Worm (Caenorhabditis elegans) whole organism, L4 larva: ENCODE measurements around the gene srxa-9.

ENCODE experiments used
- D1046.2 ChIP-seq: fragments of 200-800 bp; sonication (Bioruptor generic); IDR thresholded peaks from 2 replicates; pipeline ENCODE4 v1.3.6; 2022; ENCODE audit warnings: missing genetic modification characterization, missing compliant biosample characterization
- F10B5.3 ChIP-seq: sonication (generic microtip); optimal IDR thresholded peaks from 2 replicates; lab custom pipeline; 2016; ENCODE audit warnings: mild to moderate bottlenecking, missing genetic modification characterization, missing compliant biosample characterization
- F44E2.7 ChIP-seq: fragments of 200-800 bp; sonication (Bioruptor generic); IDR thresholded peaks from 2 replicates; pipeline ENCODE4 v2.1.2; 2022; ENCODE audit warnings: missing genetic modification characterization, missing compliant biosample characterization
- R02D3.7 ChIP-seq: fragments of 150-350 bp; sonication (generic microtip); optimal IDR thresholded peaks from 3 replicates; lab custom pipeline; 2014; ENCODE audit warnings: missing biosample characterization, missing genetic modification characterization
- T20F7.1 ChIP-seq: fragments of 200-800 bp; sonication (Bioruptor generic); optimal IDR thresholded peaks from 2 replicates; lab custom pipeline; 2018; ENCODE audit warnings: mild to moderate bottlenecking, missing genetic modification characterization, missing compliant biosample characterization
- Y5F2A.4 ChIP-seq: fragments of 200-800 bp; sonication (Bioruptor generic); optimal IDR thresholded peaks from 2 replicates; lab custom pipeline; 2018; ENCODE audit warnings: mild to moderate bottlenecking, missing genetic modification characterization, missing compliant biosample characterization
- aha-1 ChIP-seq: fragments of 150-350 bp; peaks from one replicate; lab custom pipeline; 2014; ENCODE audit warnings: missing biosample characterization, missing genetic modification characterization
- ceh-32 ChIP-seq: sonication (generic microtip); optimal IDR thresholded peaks from 2 replicates; lab custom pipeline; 2016; ENCODE audit warnings: mild to moderate bottlenecking, missing genetic modification characterization, missing compliant biosample characterization; ENCODE audit not compliant: poor library complexity
- ceh-44 ChIP-seq: fragments of 200-800 bp; sonication (Bioruptor generic); IDR thresholded peaks from 2 replicates; pipeline ENCODE4 v1.3.6; 2022; ENCODE audit warnings: missing genetic modification reagents, missing genetic modification characterization, missing compliant biosample characterization
- cey-2 ChIP-seq: sonication (generic microtip); optimal IDR thresholded peaks from 3 replicates; lab custom pipeline; 2017; ENCODE audit warnings: missing genetic modification characterization, mild to moderate bottlenecking, missing compliant biosample characterization, antibody characterized with exemption, borderline replicate concordance; ENCODE audit not compliant: insufficient read depth
- ctbp-1 ChIP-seq: fragments of 200-800 bp; sonication (Bioruptor generic); IDR thresholded peaks from 2 replicates; pipeline ENCODE4 v1.3.6; 2022; ENCODE audit warnings: missing genetic modification reagents, missing genetic modification characterization, missing compliant biosample characterization
- daf-12 ChIP-seq: fragments of 150-350 bp; optimal IDR thresholded peaks from 2 replicates; lab custom pipeline; 2014; ENCODE audit warnings: missing biosample characterization, missing genetic modification reagents, missing genetic modification characterization
- daf-16 ChIP-seq, 3 experiments: sonication (generic microtip); optimal IDR thresholded peaks; 2 replicates each; lab custom pipeline; 2016 to 2017; ENCODE audit warnings: missing genetic modification characterization in 3 of 3, missing genetic modification reagents in 3 of 3, mild to moderate bottlenecking in 2 of 3, missing compliant biosample characterization in 2 of 3, missing biosample characterization in 1 of 3, moderate library complexity in 1 of 3
- daf-8 ChIP-seq: fragments of 200-800 bp; sonication (Bioruptor generic); IDR thresholded peaks from 2 replicates; pipeline ENCODE4 v1.3.6; 2022; ENCODE audit warnings: missing genetic modification characterization, missing compliant biosample characterization
- dmd-6 ChIP-seq: fragments of 200-800 bp; sonication (Bioruptor generic); IDR thresholded peaks from 2 replicates; pipeline ENCODE4 v1.3.6; 2022; ENCODE audit warnings: missing genetic modification reagents, missing genetic modification characterization, missing compliant biosample characterization
- dmd-9 ChIP-seq: fragments of 200-800 bp; sonication (Bioruptor generic); IDR thresholded peaks from 2 replicates; pipeline ENCODE4 v1.3.6; 2022; ENCODE audit warnings: missing genetic modification reagents, missing genetic modification characterization, missing compliant biosample characterization
- dpl-1 ChIP-seq: fragments of 150-350 bp; optimal IDR thresholded peaks from 2 replicates; lab custom pipeline; 2014; ENCODE audit warnings: missing biosample characterization, missing genetic modification reagents, missing genetic modification characterization
- dve-1 ChIP-seq: sonication (generic microtip); optimal IDR thresholded peaks from 2 replicates; lab custom pipeline; 2017; ENCODE audit warnings: antibody characterized with exemption, mild to moderate bottlenecking, missing genetic modification characterization, missing compliant biosample characterization; ENCODE audit not compliant: insufficient read depth
- egl-27 ChIP-seq: sonication (generic microtip); optimal IDR thresholded peaks from 3 replicates; lab custom pipeline; 2017; ENCODE audit warnings: missing biosample characterization, missing genetic modification reagents, missing genetic modification characterization
- egl-43 ChIP-seq: fragments of 200-800 bp; sonication (Bioruptor generic); IDR thresholded peaks from 2 replicates; pipeline ENCODE4 v1.3.6; 2022; ENCODE audit warnings: missing genetic modification reagents, missing genetic modification characterization, missing compliant biosample characterization
- fos-1 ChIP-seq: fragments of 150-350 bp; optimal IDR thresholded peaks from 2 replicates; lab custom pipeline; 2014; ENCODE audit warnings: missing biosample characterization, missing genetic modification characterization
- hif-1 ChIP-seq, 2 experiments: sonication (generic microtip); optimal IDR thresholded peaks; 2 replicates each; lab custom pipeline; 2016 to 2017; ENCODE audit warnings: missing compliant biosample characterization in 2 of 2, missing genetic modification characterization in 2 of 2, missing genetic modification reagents in 2 of 2, missing genotype in 2 of 2, mild to moderate bottlenecking in 1 of 2
- hlh-30 ChIP-seq: sonication (generic microtip); optimal IDR thresholded peaks from 2 replicates; lab custom pipeline; 2017; ENCODE audit warnings: antibody characterized with exemption, mild to moderate bottlenecking, missing genetic modification characterization, missing compliant biosample characterization; ENCODE audit not compliant: insufficient read depth
- hmg-1.1 ChIP-seq: fragments of 200-800 bp; sonication (Bioruptor generic); IDR thresholded peaks from 2 replicates; pipeline ENCODE4 v1.3.6; 2022; ENCODE audit warnings: missing genetic modification reagents, missing genetic modification characterization, missing compliant biosample characterization
- lim-7 ChIP-seq: fragments of 200-800 bp; sonication (Bioruptor generic); IDR thresholded peaks from 2 replicates; pipeline ENCODE4 v1.3.6; 2022; ENCODE audit warnings: missing genetic modification characterization, missing compliant biosample characterization
- lin-38 ChIP-seq: fragments of 200-800 bp; sonication (Bioruptor generic); IDR thresholded peaks from 2 replicates; pipeline ENCODE4 v1.3.6; 2022; ENCODE audit warnings: missing genetic modification reagents, missing genetic modification characterization, missing compliant biosample characterization
- lir-3 ChIP-seq: sonication (generic microtip); optimal IDR thresholded peaks from 2 replicates; lab custom pipeline; 2016; ENCODE audit warnings: mild to moderate bottlenecking, missing genetic modification characterization, missing compliant biosample characterization
- madf-9 ChIP-seq: fragments of 200-800 bp; sonication (Bioruptor generic); conservative IDR thresholded peaks from 2 replicates; pipeline ENCODE4 v1.3.6; 2022; ENCODE audit warnings: missing genetic modification reagents, missing genetic modification characterization, missing compliant biosample characterization
- mes-2 ChIP-seq: sonication (generic microtip); optimal IDR thresholded peaks from 2 replicates; lab custom pipeline; 2016; ENCODE audit warnings: missing genotype, mild to moderate bottlenecking, missing genetic modification characterization, missing compliant biosample characterization; ENCODE audit not compliant: poor library complexity, severe bottlenecking
- nhr-102 ChIP-seq: sonication (generic microtip); optimal IDR thresholded peaks from 2 replicates; lab custom pipeline; 2016; ENCODE audit warnings: mild to moderate bottlenecking, missing genetic modification characterization, moderate library complexity, missing compliant biosample characterization
- nhr-11 ChIP-seq: fragments of 150-350 bp; optimal IDR thresholded peaks from 2 replicates; lab custom pipeline; 2014; ENCODE audit warnings: missing biosample characterization, missing genetic modification characterization
- nhr-25 ChIP-seq: sonication (generic microtip); optimal IDR thresholded peaks from 2 replicates; lab custom pipeline; 2017; ENCODE audit warnings: missing genetic modification characterization, mild to moderate bottlenecking, missing compliant biosample characterization, antibody characterized with exemption, moderate library complexity, borderline replicate concordance; ENCODE audit not compliant: insufficient read depth
- nhr-28 ChIP-seq: fragments of 150-350 bp; optimal IDR thresholded peaks from 2 replicates; lab custom pipeline; 2014; ENCODE audit warnings: missing biosample characterization, missing genetic modification characterization
- nhr-41 ChIP-seq: fragments of 200-800 bp; sonication (Bioruptor generic); IDR thresholded peaks from 2 replicates; pipeline ENCODE4 v1.3.6; 2022; ENCODE audit warnings: missing genetic modification reagents, missing genetic modification characterization, missing compliant biosample characterization
- nhr-42 ChIP-seq: fragments of 200-800 bp; sonication (Bioruptor generic); IDR thresholded peaks from 2 replicates; pipeline ENCODE4 v1.3.6; 2022; ENCODE audit warnings: missing genetic modification characterization, missing compliant biosample characterization
- nhr-48 ChIP-seq: sonication (generic microtip); optimal IDR thresholded peaks from 2 replicates; lab custom pipeline; 2016; ENCODE audit warnings: mild to moderate bottlenecking, missing genetic modification characterization, missing compliant biosample characterization
- nhr-6 ChIP-seq: fragments of 150-350 bp; optimal IDR thresholded peaks from 2 replicates; lab custom pipeline; 2014; ENCODE audit warnings: missing biosample characterization, missing genetic modification characterization
- php-3 ChIP-seq: fragments of 200-800 bp; sonication (Bioruptor generic); IDR thresholded peaks from 2 replicates; pipeline ENCODE4 v1.3.6; 2022; ENCODE audit warnings: missing genetic modification reagents, missing genetic modification characterization, missing compliant biosample characterization
- pqm-1 ChIP-seq: sonication (generic microtip); optimal IDR thresholded peaks from 2 replicates; lab custom pipeline; 2017; ENCODE audit warnings: missing biosample characterization, missing genetic modification characterization
- sdz-12 ChIP-seq: fragments of 200-800 bp; sonication (Bioruptor generic); optimal IDR thresholded peaks from 2 replicates; lab custom pipeline; 2018; ENCODE audit warnings: mild to moderate bottlenecking, missing genetic modification characterization, missing compliant biosample characterization
- skn-1 ChIP-seq: fragments of 150-350 bp; optimal IDR thresholded peaks from 2 replicates; lab custom pipeline; 2014; ENCODE audit warnings: missing biosample characterization, missing genetic modification characterization
- snpc-4 ChIP-seq: fragments of 150-350 bp; optimal IDR thresholded peaks from 2 replicates; lab custom pipeline; 2014; ENCODE audit warnings: missing biosample characterization, missing genetic modification characterization
- spr-1 ChIP-seq: sonication (generic microtip); optimal IDR thresholded peaks from 2 replicates; lab custom pipeline; 2016; ENCODE audit warnings: mild to moderate bottlenecking, missing genetic modification characterization, missing compliant biosample characterization
- spr-3 ChIP-seq: fragments of 200-800 bp; sonication (Bioruptor generic); optimal IDR thresholded peaks from 2 replicates; lab custom pipeline; 2018; ENCODE audit warnings: mild to moderate bottlenecking, missing genetic modification characterization, missing compliant biosample characterization
- tra-1 ChIP-seq: fragments of 200-800 bp; sonication (Bioruptor generic); IDR thresholded peaks from 2 replicates; pipeline ENCODE4 v1.3.6; 2022; ENCODE audit warnings: missing genetic modification reagents, missing genetic modification characterization, missing compliant biosample characterization
- unc-130 ChIP-seq: sonication (generic microtip); optimal IDR thresholded peaks from 2 replicates; lab custom pipeline; 2016; ENCODE audit warnings: missing genetic modification reagents, missing genetic modification characterization, missing compliant biosample characterization
- unc-39 ChIP-seq: sonication (generic microtip); optimal IDR thresholded peaks from 2 replicates; lab custom pipeline; 2017; ENCODE audit warnings: missing biosample characterization, missing genetic modification characterization
- unc-62 ChIP-seq, 3 experiments: fragments of 150-350 bp in 1 of 3; sonication (generic microtip); optimal IDR thresholded peaks in 2 of 3; peaks in 1 of 3; 1 replicate in 1 of 3; 2 replicates in 2 of 3; lab custom pipeline; 2014 to 2017; ENCODE audit warnings: missing biosample characterization in 3 of 3, missing genetic modification characterization in 3 of 3, missing genetic modification reagents in 3 of 3, missing genotype in 1 of 3
- zip-2 ChIP-seq: fragments of 150-350 bp; optimal IDR thresholded peaks from 2 replicates; lab custom pipeline; 2014; ENCODE audit warnings: missing biosample characterization, missing genetic modification characterization
- ztf-11 ChIP-seq: fragments of 150-350 bp; optimal IDR thresholded peaks from 2 replicates; lab custom pipeline; 2014; ENCODE audit warnings: missing biosample characterization, missing genetic modification characterization

Gene srxa-9

ce11 chrX:15779503-15779902 is 32.7 kb downstream of the srxa-9 start (continued):
- peak in 1 of 2 experiments; percentile 29 for TF ChIP-seq daf-16 (GFP tag; optimal IDR thresholded peaks at IDR 0.05; lab: Kevin White, UChicago)
- peak; percentile 78 for TF ChIP-seq daf-16 (tag; optimal IDR thresholded peaks at IDR 0.05; lab: Kevin White, UChicago)
- TF ChIP-seq mes-2 = peak; percentile 42
- no peak for TF ChIP-seq cey-2 (tag; lab: Kevin White, UChicago)
- TF ChIP-seq php-3 (GFP tag; lab: Robert Waterston, UW) = peak; percentile 53; the same call in 1 of the 2 replicates
- TF ChIP-seq unc-130 (GFP tag; lab: Kevin White, UChicago) = no peak
- peak; percentile 70 for TF ChIP-seq nhr-48
- peak; percentile 65 for TF ChIP-seq tra-1 (GFP tag; lab: Robert Waterston, UW)
- TF ChIP-seq spr-3 = no peak
- TF ChIP-seq dmd-9 = no peak
- 0 out of 2 replicates have a peak, but pooled peaks have one; percentile 31 for TF ChIP-seq hmg-1.1 (GFP tag; lab: Robert Waterston, UW)
- TF ChIP-seq ctbp-1 (GFP tag; lab: Robert Waterston, UW) = 0 out of 2 replicates have a peak, but pooled peaks have one; percentile 11
- no peak for TF ChIP-seq zip-2 (tag; lab: Kevin White, UChicago)
- TF ChIP-seq hlh-30 (tag; lab: Kevin White, UChicago) = peak; percentile 90
- TF ChIP-seq ceh-32 = no peak
- TF ChIP-seq nhr-25 (tag; lab: Kevin White, UChicago) = no peak
- no peak for TF ChIP-seq lim-7
- no peak for TF ChIP-seq madf-9 (GFP tag; lab: Robert Waterston, UW)
- TF ChIP-seq hif-1 (tag; optimal IDR thresholded peaks at IDR 0.05; lab: Kevin White, UChicago) = peak in 1 of 2 experiments; percentile 80
- TF ChIP-seq pqm-1 (tag; lab: Kevin White, UChicago) = peak; percentile 98
- peak; percentile 42 for TF ChIP-seq lin-38 (GFP tag; lab: Robert Waterston, UW)
- TF ChIP-seq skn-1 (tag; lab: Kevin White, UChicago) = no peak
- TF ChIP-seq fos-1 = no peak
- TF ChIP-seq F44E2.7 = no peak
- TF ChIP-seq dmd-6 (GFP tag; lab: Robert Waterston, UW) = peak; percentile 93
- TF ChIP-seq spr-1 (tag; lab: Kevin White, UChicago) = no peak
- TF ChIP-seq unc-39 (tag; lab: Kevin White, UChicago) = no peak
- TF ChIP-seq aha-1 (tag; lab: Kevin White, UChicago) = peak; percentile 92
- TF ChIP-seq R02D3.7 (tag; lab: Kevin White, UChicago) = no peak
- TF ChIP-seq sdz-12 (GFP tag; lab: Kevin White, UChicago) = no peak
- TF ChIP-seq dpl-1 (GFP tag; lab: Kevin White, UChicago) = no peak
- no peak for TF ChIP-seq nhr-42 (GFP tag; lab: Robert Waterston, UW)
- no peak for TF ChIP-seq egl-27
- TF ChIP-seq Y5F2A.4 = no peak
- no peak for TF ChIP-seq F10B5.3
- no peak for TF ChIP-seq nhr-6 (tag; lab: Kevin White, UChicago)
- TF ChIP-seq daf-8 (GFP tag; lab: Robert Waterston, UW) = no peak
- TF ChIP-seq daf-12 (tag; lab: Kevin White, UChicago) = no peak
- TF ChIP-seq unc-62 (GFP tag; optimal IDR thresholded peaks at IDR 0.05 in 1 of 2; lab: Kevin White, UChicago) = peak in 1 of 2 experiments; percentile 96
- no peak for TF ChIP-seq unc-62 (tag; optimal IDR thresholded peaks at IDR 0.05; lab: Kevin White, UChicago)
- peak; percentile 65 for TF ChIP-seq T20F7.1 (GFP tag; lab: Kevin White, UChicago)
- TF ChIP-seq nhr-28 (tag; lab: Kevin White, UChicago) = peak; percentile 94
- TF ChIP-seq dve-1 (tag; lab: Kevin White, UChicago) = peak; percentile 94
- TF ChIP-seq lir-3 (tag; lab: Kevin White, UChicago) = no peak
- TF ChIP-seq D1046.2 (GFP tag; lab: Robert Waterston, UW) = no peak
- peak; percentile 34 for TF ChIP-seq nhr-11
- TF ChIP-seq ceh-44 (GFP tag; lab: Robert Waterston, UW) = no peak
- TF ChIP-seq ztf-11 = no peak
- no peak for TF ChIP-seq snpc-4
- no peak for TF ChIP-seq egl-43 (GFP tag; lab: Robert Waterston, UW)
- TF ChIP-seq nhr-41 (GFP tag; lab: Robert Waterston, UW) = no peak
- peak; percentile 37 for TF ChIP-seq nhr-102 (tag; lab: Kevin White, UChicago)
